Worm (Caenorhabditis elegans): Measurements from ENCODE around the gene Y45G12C.1.

- TF ChIP-seq T22C8.4 (GFP tag; IDR thresholded peaks at IDR 0.05) (no peak), cog-1 (tag; optimal IDR thresholded peaks at IDR 0.05) (no peak), klf-2 (GFP tag; conservative IDR thresholded peaks at IDR 0.05) (no peak), flt-1 (GFP tag; IDR thresholded peaks at IDR 0.05) (no peak), ztf-23 (GFP tag; IDR thresholded peaks at IDR 0.05) (no peak), tab-1 (GFP tag; IDR thresholded peaks at IDR 0.05) (no peak)
These were observed at the start of gene Y45G12C.1 for ce11 chrV:2565525-2565924.
